Worm (Caenorhabditis elegans): ENCODE measurements around the gene srbc-25.

srbc-25 gene

ce11 chrV:17173738-17174137 lies at the start of gene srbc-25:
srbc-25 (plus strand) TSS chrV:17174038.
- TF ChIP-seq ztf-29 (GFP tag; IDR thresholded peaks at IDR 0.05) (no peak), tab-1 (GFP tag; IDR thresholded peaks at IDR 0.05) (no peak), klf-2 (GFP tag; conservative IDR thresholded peaks at IDR 0.05) (no peak), cog-1 (tag; optimal IDR thresholded peaks at IDR 0.05) (no peak), ztf-23 (GFP tag; IDR thresholded peaks at IDR 0.05) (no peak), med-1 (GFP tag; optimal IDR thresholded peaks at IDR 0.05; ENCODE audit: insufficient read depth) (no peak), flt-1 (GFP tag; IDR thresholded peaks at IDR 0.05) (no peak), ref-1 (GFP tag; conservative IDR thresholded peaks at IDR 0.05) (no peak), T22C8.4 (GFP tag; IDR thresholded peaks at IDR 0.05) (no peak)

- TF ChIP-seq ztf-29 (GFP tag; IDR thresholded peaks at IDR 0.05), result no peak
- no peak for TF ChIP-seq ref-1 (GFP tag; conservative IDR thresholded peaks at IDR 0.05)
- no peak for TF ChIP-seq flt-1 (GFP tag; IDR thresholded peaks at IDR 0.05)
- no peak for TF ChIP-seq tab-1 (GFP tag; IDR thresholded peaks at IDR 0.05)
- TF ChIP-seq med-1 (GFP tag; optimal IDR thresholded peaks at IDR 0.05; ENCODE audit: insufficient read depth), result no peak
- no peak for TF ChIP-seq klf-2 (GFP tag; conservative IDR thresholded peaks at IDR 0.05)
- TF ChIP-seq T22C8.4 (GFP tag; IDR thresholded peaks at IDR 0.05), result no peak
- no peak for TF ChIP-seq cog-1 (tag; optimal IDR thresholded peaks at IDR 0.05)
- TF ChIP-seq ztf-23 (GFP tag; IDR thresholded peaks at IDR 0.05), result no peak
Observed at ce11 chrV:17151292-17151691, 22.5 kb upstream of the srbc-25 start.

DNA sequence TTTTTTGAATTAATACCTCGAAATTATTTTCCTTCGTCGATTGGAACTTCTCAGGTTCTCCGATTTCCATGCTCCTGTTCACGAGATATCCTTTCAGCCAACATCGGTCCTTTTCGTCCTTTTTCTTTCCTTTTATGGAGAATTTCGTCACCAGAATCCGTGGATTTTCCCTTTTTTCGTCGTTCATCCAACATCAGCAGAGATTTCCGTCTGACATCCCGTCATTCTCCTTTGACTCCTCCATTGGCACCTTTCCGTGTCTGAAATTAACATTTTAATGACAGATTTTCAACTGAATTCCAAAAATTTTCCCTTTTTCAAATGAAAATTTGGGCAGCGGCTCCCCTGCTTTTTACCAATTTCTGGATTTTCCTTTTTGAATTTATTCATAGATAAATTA lies 18.9 kb upstream of the srbc-25 start:
- TF ChIP-seq klf-2 (GFP tag; conservative IDR thresholded peaks at IDR 0.05) (no peak), flt-1 (GFP tag; IDR thresholded peaks at IDR 0.05) (no peak), ztf-23 (GFP tag; IDR thresholded peaks at IDR 0.05) (no peak), ref-1 (GFP tag; conservative IDR thresholded peaks at IDR 0.05) (no peak), ztf-29 (GFP tag; IDR thresholded peaks at IDR 0.05) (no peak), tab-1 (GFP tag; IDR thresholded peaks at IDR 0.05) (no peak), T22C8.4 (GFP tag; IDR thresholded peaks at IDR 0.05) (no peak), cog-1 (tag; optimal IDR thresholded peaks at IDR 0.05) (no peak), med-1 (GFP tag; optimal IDR thresholded peaks at IDR 0.05; ENCODE audit: insufficient read depth) (no peak)

DNA sequence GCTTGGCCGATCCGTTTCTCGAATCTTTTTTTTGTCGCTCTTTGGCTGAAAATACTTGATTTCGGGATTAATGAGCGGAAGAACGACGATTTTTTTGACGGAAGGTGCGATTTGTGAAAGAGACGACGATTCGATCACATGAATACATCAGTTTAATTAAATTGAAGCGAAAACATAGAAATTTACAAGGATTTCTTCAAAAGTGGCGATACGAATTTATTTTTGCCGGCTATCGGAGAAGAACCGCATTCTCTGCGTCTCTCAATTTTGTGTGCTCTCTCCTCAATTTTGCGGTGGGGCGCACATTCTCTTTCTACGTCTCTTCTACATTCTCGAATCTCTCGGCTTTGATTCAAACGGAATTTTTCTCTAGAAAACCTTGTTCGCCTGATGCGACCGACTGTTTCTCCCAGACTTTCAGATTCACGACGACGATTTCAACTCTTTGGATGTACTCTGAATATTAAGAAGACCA lies 18.4 kb upstream of the srbc-25 start, which contains the start of gene F40D4.17:
Gene F40D4.17 (minus strand): TSS at position 51 of the 475 bp plus-strand sequence.
- no peak for TF ChIP-seq ztf-23 (GFP tag; IDR thresholded peaks at IDR 0.05)
- no peak for TF ChIP-seq tab-1 (GFP tag; IDR thresholded peaks at IDR 0.05)
- TF ChIP-seq T22C8.4 (GFP tag; IDR thresholded peaks at IDR 0.05), result no peak
- TF ChIP-seq med-1 (GFP tag; optimal IDR thresholded peaks at IDR 0.05; ENCODE audit: insufficient read depth), result no peak
- TF ChIP-seq ztf-29 (GFP tag; IDR thresholded peaks at IDR 0.05), result no peak
- TF ChIP-seq cog-1 (tag; optimal IDR thresholded peaks at IDR 0.05), result no peak
- no peak for TF ChIP-seq flt-1 (GFP tag; IDR thresholded peaks at IDR 0.05)
- TF ChIP-seq ref-1 (GFP tag; conservative IDR thresholded peaks at IDR 0.05), result no peak
- no peak for TF ChIP-seq klf-2 (GFP tag; conservative IDR thresholded peaks at IDR 0.05)

- no peak for TF ChIP-seq cog-1 (tag; optimal IDR thresholded peaks at IDR 0.05)
- TF ChIP-seq T22C8.4 (GFP tag; IDR thresholded peaks at IDR 0.05), result no peak
- no peak for TF ChIP-seq tab-1 (GFP tag; IDR thresholded peaks at IDR 0.05)
- no peak for TF ChIP-seq med-1 (GFP tag; optimal IDR thresholded peaks at IDR 0.05; ENCODE audit: insufficient read depth)
- no peak for TF ChIP-seq ztf-23 (GFP tag; IDR thresholded peaks at IDR 0.05)
- no peak for TF ChIP-seq ztf-29 (GFP tag; IDR thresholded peaks at IDR 0.05)
- TF ChIP-seq flt-1 (GFP tag; IDR thresholded peaks at IDR 0.05), result no peak
- no peak for TF ChIP-seq ref-1 (GFP tag; conservative IDR thresholded peaks at IDR 0.05)
- no peak for TF ChIP-seq klf-2 (GFP tag; conservative IDR thresholded peaks at IDR 0.05)
Observed at ce11 chrV:17157154-17157553, 16.7 kb upstream of the srbc-25 start, which contains the start of gene F40D4.13. F40D4.13 (minus strand) TSS chrV:17157254.

DNA sequence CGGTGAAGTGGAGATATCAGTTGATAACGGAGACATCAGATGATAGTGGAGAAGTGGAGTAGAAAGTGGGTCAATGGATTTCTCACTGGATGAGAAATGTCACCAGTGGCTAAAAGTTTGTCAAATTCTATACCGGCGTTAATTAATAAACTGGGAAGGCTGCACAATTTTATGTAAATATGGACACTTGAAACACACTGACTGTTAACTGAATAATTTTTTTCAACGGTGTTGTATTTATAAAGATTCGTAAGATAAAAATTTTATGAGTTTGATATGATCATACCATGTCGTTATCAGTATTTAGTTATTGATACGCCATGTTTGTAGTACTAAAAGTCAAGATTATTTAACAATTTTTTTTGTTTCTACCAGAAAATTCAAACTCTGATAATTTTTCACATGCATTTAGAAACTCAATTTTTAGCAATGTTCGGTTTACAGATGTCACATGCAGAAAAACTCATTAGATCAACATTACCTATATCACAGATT lies 14.4 kb upstream of the srbc-25 start, which contains the start of gene F40D4.12:
Gene F40D4.12 (plus strand): TSS at position 445 of the 495 bp plus-strand sequence.
- TF ChIP-seq ztf-23 (GFP tag; IDR thresholded peaks at IDR 0.05) (no peak), cog-1 (tag; optimal IDR thresholded peaks at IDR 0.05) (no peak)

ce11 chrV:17165409-17165808 lies 8.4 kb upstream of the srbc-25 start, which contains the start of gene srh-102:
srh-102 (minus strand) TSS chrV:17165509.
- TF ChIP-seq cog-1 (tag; optimal IDR thresholded peaks at IDR 0.05) (no peak), T22C8.4 (GFP tag; IDR thresholded peaks at IDR 0.05) (no peak), ztf-23 (GFP tag; IDR thresholded peaks at IDR 0.05) (no peak), flt-1 (GFP tag; IDR thresholded peaks at IDR 0.05) (no peak), ref-1 (GFP tag; conservative IDR thresholded peaks at IDR 0.05) (no peak), med-1 (GFP tag; optimal IDR thresholded peaks at IDR 0.05; ENCODE audit: insufficient read depth) (no peak), ztf-29 (GFP tag; IDR thresholded peaks at IDR 0.05) (no peak), tab-1 (GFP tag; IDR thresholded peaks at IDR 0.05) (no peak), klf-2 (GFP tag; conservative IDR thresholded peaks at IDR 0.05) (no peak)

- TF ChIP-seq flt-1 (GFP tag; IDR thresholded peaks at IDR 0.05) (no peak), ref-1 (GFP tag; conservative IDR thresholded peaks at IDR 0.05) (no peak), med-1 (GFP tag; optimal IDR thresholded peaks at IDR 0.05; ENCODE audit: insufficient read depth) (no peak), cog-1 (tag; optimal IDR thresholded peaks at IDR 0.05) (no peak), tab-1 (GFP tag; IDR thresholded peaks at IDR 0.05) (no peak), ztf-23 (GFP tag; IDR thresholded peaks at IDR 0.05) (no peak), T22C8.4 (GFP tag; IDR thresholded peaks at IDR 0.05) (no peak), ztf-29 (GFP tag; IDR thresholded peaks at IDR 0.05) (no peak), klf-2 (GFP tag; conservative IDR thresholded peaks at IDR 0.05) (no peak)
Observed at ce11 chrV:17167457-17167856, 6.4 kb upstream of the srbc-25 start, which contains the start of gene srz-66. srz-66 (minus strand) TSS chrV:17167557.

ce11 chrV:17170822-17171221 lies 3.0 kb upstream of the srbc-25 start, which contains the start of gene srw-51:
srw-51 (minus strand) TSS chrV:17170922.
- TF ChIP-seq ztf-29 (GFP tag; IDR thresholded peaks at IDR 0.05), result no peak
- no peak for TF ChIP-seq cog-1 (tag; optimal IDR thresholded peaks at IDR 0.05)
- no peak for TF ChIP-seq klf-2 (GFP tag; conservative IDR thresholded peaks at IDR 0.05)
- TF ChIP-seq med-1 (GFP tag; optimal IDR thresholded peaks at IDR 0.05; ENCODE audit: insufficient read depth), result no peak
- no peak for TF ChIP-seq ztf-23 (GFP tag; IDR thresholded peaks at IDR 0.05)
- TF ChIP-seq tab-1 (GFP tag; IDR thresholded peaks at IDR 0.05), result no peak
- TF ChIP-seq T22C8.4 (GFP tag; IDR thresholded peaks at IDR 0.05), result no peak
- TF ChIP-seq flt-1 (GFP tag; IDR thresholded peaks at IDR 0.05), result no peak
- no peak for TF ChIP-seq ref-1 (GFP tag; conservative IDR thresholded peaks at IDR 0.05)

Data from whole organism, midembryonic.